Worm (Caenorhabditis elegans): ENCODE measurements around the gene pho-12.

pho-12 gene

DNA sequence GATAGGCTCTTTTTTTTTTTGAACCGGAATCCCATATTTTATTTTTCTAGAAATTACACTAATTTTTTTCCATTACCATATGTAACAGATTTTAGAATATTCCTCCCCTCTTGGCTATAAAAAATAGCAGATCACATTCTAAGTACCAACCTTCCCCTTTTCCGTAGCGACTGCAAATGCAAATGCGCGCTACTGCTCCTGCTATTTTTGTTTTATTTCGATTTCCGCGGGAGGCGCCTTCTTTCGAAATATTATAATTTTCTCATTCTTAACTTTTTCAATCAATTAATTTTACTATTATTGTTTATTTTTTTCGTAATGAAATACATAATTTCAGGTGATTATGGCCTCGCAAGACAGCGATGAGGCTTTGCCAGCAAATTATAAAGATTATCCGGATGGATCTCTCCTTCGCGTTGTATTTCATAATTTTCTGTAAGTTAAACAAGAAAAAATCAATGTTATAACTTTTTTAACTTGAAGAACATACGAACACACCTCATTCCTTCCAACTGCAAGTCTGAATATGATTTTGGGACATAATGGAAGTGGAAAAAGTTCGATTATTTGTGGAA, 1.3 kb upstream of the pho-12 start, which contains the start of gene smc-5 (continued):
- TF ChIP-seq aly-2 (tag; optimal IDR thresholded peaks at IDR 0.05), result peak; percentile 28
- peak; percentile 92 for TF ChIP-seq C16A3.4 (tag; optimal IDR thresholded peaks at IDR 0.05)
- no peak for TF ChIP-seq hlh-17 (GFP tag; optimal IDR thresholded peaks at IDR 0.05; ENCODE audit: borderline replicate concordance)
- peak; percentile 39 for TF ChIP-seq dsc-1 (tag; optimal IDR thresholded peaks at IDR 0.05)
- no peak for TF ChIP-seq ztf-4 (tag; optimal IDR thresholded peaks at IDR 0.05)
- TF ChIP-seq unc-30 (tag; optimal IDR thresholded peaks at IDR 0.05), result no peak
- no peak for TF ChIP-seq zip-4 (GFP tag; optimal IDR thresholded peaks at IDR 0.05)
- TF ChIP-seq nhr-20 (tag; optimal IDR thresholded peaks at IDR 0.05), result peak; percentile 66
- peak; percentile 60 for TF ChIP-seq nhr-90 (tag; optimal IDR thresholded peaks at IDR 0.05; ENCODE audit: poor library complexity)
- TF ChIP-seq jun-1 (tag; optimal IDR thresholded peaks at IDR 0.05), result peak; percentile 32
- TF ChIP-seq tbx-2 (tag; optimal IDR thresholded peaks at IDR 0.05), result peak; percentile 57
- TF ChIP-seq sptf-1 (tag; optimal IDR thresholded peaks at IDR 0.05), result no peak
- peak; percentile 82 to 91 (median 84) for TF ChIP-seq dpl-1 (GFP tag; optimal IDR thresholded peaks at IDR 0.05)
- TF ChIP-seq fkh-4 (tag; optimal IDR thresholded peaks at IDR 0.05; ENCODE audit: borderline replicate concordance), result no peak
- no peak for TF ChIP-seq ces-1 (GFP tag; optimal IDR thresholded peaks at IDR 0.05)
- TF ChIP-seq unc-130 (tag; optimal IDR thresholded peaks at IDR 0.05), result peak; percentile 45
- TF ChIP-seq efl-1 (optimal IDR thresholded peaks at IDR 0.05), result peak; percentile 84 to 88
- peak; percentile 86 to 98 for TF ChIP-seq efl-1 (GFP tag; optimal IDR thresholded peaks at IDR 0.05 in 1 of 2)
- TF ChIP-seq Y116A8C.19 (tag; optimal IDR thresholded peaks at IDR 0.05; ENCODE audit: borderline replicate concordance), result no peak
- no peak for TF ChIP-seq pqm-1 (tag; optimal IDR thresholded peaks at IDR 0.05)
- peak; percentile 24 for TF ChIP-seq fkh-10 (GFP tag; optimal IDR thresholded peaks at IDR 0.05)
- TF ChIP-seq F16B12.6 (tag; optimal IDR thresholded peaks at IDR 0.05), result peak; percentile 65
- TF ChIP-seq nhr-19 (GFP tag; conservative IDR thresholded peaks at IDR 0.05), result peak; percentile 56
- peak; percentile 75 for TF ChIP-seq fkh-8 (tag; optimal IDR thresholded peaks at IDR 0.05)
- no peak for TF ChIP-seq C34B4.2 (tag; optimal IDR thresholded peaks at IDR 0.05)
- peak; percentile 54 for TF ChIP-seq fos-1 (tag; optimal IDR thresholded peaks at IDR 0.05)
- TF ChIP-seq egl-13 (tag; optimal IDR thresholded peaks at IDR 0.05), result no peak
- TF ChIP-seq ztf-11 (tag; optimal IDR thresholded peaks at IDR 0.05), result peak in 1 of 2 experiments; percentile 48
- TF ChIP-seq elt-2 (tag; optimal IDR thresholded peaks at IDR 0.05), result no peak
- no peak for TF ChIP-seq ceh-63 (GFP tag; optimal IDR thresholded peaks at IDR 0.05)
- no peak for TF ChIP-seq nhr-11 (tag; optimal IDR thresholded peaks at IDR 0.05)
- TF ChIP-seq nhr-12 (tag; optimal IDR thresholded peaks at IDR 0.05), result no peak
- peak; percentile 51 for TF ChIP-seq mef-2 (tag; optimal IDR thresholded peaks at IDR 0.05)
- TF ChIP-seq snpc-4 (tag; optimal IDR thresholded peaks at IDR 0.05), result peak; percentile 63
- peak; percentile 69 for TF ChIP-seq lin-14 (GFP tag; optimal IDR thresholded peaks at IDR 0.05)
- peak; percentile 62 for TF ChIP-seq nhr-77 (tag; optimal IDR thresholded peaks at IDR 0.05)
- TF ChIP-seq nhr-84 (tag; optimal IDR thresholded peaks at IDR 0.05), result no peak
- TF ChIP-seq sox-4 (tag; optimal IDR thresholded peaks at IDR 0.05), result peak; percentile 16
- peak; percentile 71 for TF ChIP-seq blmp-1 (tag; optimal IDR thresholded peaks at IDR 0.05)
- TF ChIP-seq mep-1 (tag; optimal IDR thresholded peaks at IDR 0.05), result peak; percentile 69
- TF ChIP-seq pax-3 (tag; optimal IDR thresholded peaks at IDR 0.05), result peak; percentile 53
- TF ChIP-seq vab-15 (tag; optimal IDR thresholded peaks at IDR 0.05), result peak; percentile 60
- no peak for TF ChIP-seq ets-5 (GFP tag; IDR thresholded peaks at IDR 0.05)
- no peak for TF ChIP-seq ama-1 (optimal IDR thresholded peaks at IDR 0.05)
- TF ChIP-seq ceh-82 (tag; optimal IDR thresholded peaks at IDR 0.05), result peak in 2 of 3 experiments; percentile 37 to 79
- TF ChIP-seq swsn-7 (tag; optimal IDR thresholded peaks at IDR 0.05), result peak; percentile 59
- TF ChIP-seq snu-23 (GFP tag; optimal IDR thresholded peaks at IDR 0.05), result peak; percentile 78
- no peak for TF ChIP-seq grh-1 (GFP tag; IDR thresholded peaks at IDR 0.05)
- no peak for TF ChIP-seq unc-62 (GFP tag; optimal IDR thresholded peaks at IDR 0.05)
- peak; percentile 69 for TF ChIP-seq nhr-85 (tag)
- TF ChIP-seq sup-37 (GFP tag; optimal IDR thresholded peaks at IDR 0.05), result no peak
- peak; percentile 73 for TF ChIP-seq lir-3 (tag; optimal IDR thresholded peaks at IDR 0.05; ENCODE audit: poor library complexity)
- no peak for TF ChIP-seq alr-1 (tag; optimal IDR thresholded peaks at IDR 0.05; ENCODE audit: borderline replicate concordance)

Data from whole organism, L1 larva.